Worm (Caenorhabditis elegans) whole organism, L2 larva: ENCODE measurements around the gene W04E12.5.
"Not testable (repeated sequence)": the region's sequence is repeated elsewhere in the genome, so short reads cannot be mapped to it uniquely, and the experiment has no call there.

ENCODE experiments used
- C34F6.9 ChIP-seq: fragments of 150-350 bp; optimal IDR thresholded peaks from 2 replicates; lab custom pipeline; 2014; ENCODE audit warnings: missing biosample characterization, missing genetic modification characterization
- F13H6.1 ChIP-seq: sonication (generic microtip); optimal IDR thresholded peaks from 2 replicates; lab custom pipeline; 2016; ENCODE audit warnings: missing genetic modification characterization, missing compliant biosample characterization
- Y55F3AM.14 ChIP-seq: fragments of 200-800 bp; sonication (Bioruptor generic); optimal IDR thresholded peaks from 2 replicates; lab custom pipeline; 2018; ENCODE audit warnings: mild to moderate bottlenecking, missing genetic modification characterization, missing compliant biosample characterization
- alr-1 ChIP-seq: fragments of 150-350 bp; optimal IDR thresholded peaks from 2 replicates; lab custom pipeline; 2014; ENCODE audit warnings: missing biosample characterization, missing genetic modification characterization
- aly-2 ChIP-seq: fragments of 150-350 bp; optimal IDR thresholded peaks from 2 replicates; lab custom pipeline; 2014; ENCODE audit warnings: missing biosample characterization, missing genetic modification characterization
- ama-1 ChIP-seq: fragments of 150-350 bp; optimal IDR thresholded peaks from 2 replicates; lab custom pipeline; 2018; ENCODE audit warnings: inconsistent platforms
- blmp-1 ChIP-seq: sonication (generic microtip); optimal IDR thresholded peaks from 2 replicates; lab custom pipeline; 2017; ENCODE audit warnings: missing genetic modification characterization, mild to moderate bottlenecking, missing compliant biosample characterization, antibody characterized with exemption, moderate library complexity; ENCODE audit not compliant: insufficient read depth
- ceh-16 ChIP-seq: fragments of 150-350 bp; optimal IDR thresholded peaks from 2 replicates; lab custom pipeline; 2014; ENCODE audit warnings: missing biosample characterization, missing genetic modification characterization
- elt-3 ChIP-seq: sonication (generic microtip); optimal IDR thresholded peaks from 2 replicates; lab custom pipeline; 2017; ENCODE audit warnings: missing biosample characterization, missing genetic modification characterization
- fos-1 ChIP-seq: fragments of 150-350 bp; optimal IDR thresholded peaks from 2 replicates; lab custom pipeline; 2014; ENCODE audit warnings: missing biosample characterization, missing genetic modification characterization
- lin-13 ChIP-seq: fragments of 150-350 bp; optimal IDR thresholded peaks from 2 replicates; lab custom pipeline; 2014; ENCODE audit warnings: missing biosample characterization, missing genetic modification reagents, missing genetic modification characterization
- mab-5 ChIP-seq: fragments of 150-350 bp; optimal IDR thresholded peaks from 2 replicates; lab custom pipeline; 2014; ENCODE audit warnings: missing biosample characterization, missing genetic modification characterization
- mbf-1 ChIP-seq: sonication (generic microtip); optimal IDR thresholded peaks from 2 replicates; lab custom pipeline; 2017; ENCODE audit warnings: missing biosample characterization, missing genetic modification characterization
- mdl-1 ChIP-seq, 2 experiments: fragments of 150-350 bp in 1 of 2; sonication (generic microtip) in 1 of 2; optimal IDR thresholded peaks; 2 replicates each; lab custom pipeline; 2017; ENCODE audit warnings: missing biosample characterization in 2 of 2, missing genetic modification characterization in 2 of 2
- nhr-129 ChIP-seq: fragments of 150-350 bp; optimal IDR thresholded peaks from 2 replicates; lab custom pipeline; 2014; ENCODE audit warnings: missing biosample characterization, missing genetic modification characterization
- nhr-21 ChIP-seq: fragments of 150-350 bp; optimal IDR thresholded peaks from 2 replicates; lab custom pipeline; 2014; ENCODE audit warnings: missing biosample characterization, missing genetic modification characterization
- nhr-77 ChIP-seq: fragments of 150-350 bp; optimal IDR thresholded peaks from 2 replicates; lab custom pipeline; 2014; ENCODE audit warnings: missing biosample characterization, missing genetic modification characterization
- peb-1 ChIP-seq: fragments of 150-350 bp; optimal IDR thresholded peaks from 2 replicates; lab custom pipeline; 2014; ENCODE audit warnings: missing biosample characterization, missing genetic modification characterization
- sem-4 ChIP-seq: fragments of 150-350 bp; optimal IDR thresholded peaks from 2 replicates; lab custom pipeline; 2014; ENCODE audit warnings: missing biosample characterization, missing genetic modification reagents, missing genetic modification characterization
- sma-3 ChIP-seq: sonication (generic microtip); optimal IDR thresholded peaks from 2 replicates; lab custom pipeline; 2016; ENCODE audit warnings: missing genetic modification reagents, missing genetic modification characterization, missing compliant biosample characterization
- sma-9 ChIP-seq, 2 experiments: fragments of 150-350 bp in 1 of 2; sonication (generic microtip) in 1 of 2; optimal IDR thresholded peaks; 2 replicates each; lab custom pipeline; 2014 to 2016; ENCODE audit warnings: missing genetic modification characterization in 2 of 2, mild to moderate bottlenecking in 1 of 2, missing biosample characterization in 1 of 2, missing compliant biosample characterization in 1 of 2, missing genetic modification reagents in 1 of 2, moderate library complexity in 1 of 2
- snpc-4 ChIP-seq: fragments of 150-350 bp; optimal IDR thresholded peaks from 2 replicates; lab custom pipeline; 2014; ENCODE audit warnings: missing biosample characterization, missing genetic modification characterization
- unc-39 ChIP-seq: fragments of 150-350 bp; optimal IDR thresholded peaks from 2 replicates; lab custom pipeline; 2014; ENCODE audit warnings: missing biosample characterization, missing genetic modification characterization
- zag-1 ChIP-seq: fragments of 150-350 bp; optimal IDR thresholded peaks from 2 replicates; lab custom pipeline; 2014; ENCODE audit warnings: missing biosample characterization, missing genetic modification characterization
- ztf-1 ChIP-seq: fragments of 200-800 bp; sonication (Bioruptor generic); conservative IDR thresholded peaks from 2 replicates; pipeline ENCODE4 v1.3.6; 2022; ENCODE audit warnings: missing genetic modification characterization, missing compliant biosample characterization
- ztf-4 ChIP-seq: fragments of 150-350 bp; optimal IDR thresholded peaks from 2 replicates; lab custom pipeline; 2014; ENCODE audit warnings: missing biosample characterization, missing genetic modification characterization

W04E12.5 gene

DNA sequence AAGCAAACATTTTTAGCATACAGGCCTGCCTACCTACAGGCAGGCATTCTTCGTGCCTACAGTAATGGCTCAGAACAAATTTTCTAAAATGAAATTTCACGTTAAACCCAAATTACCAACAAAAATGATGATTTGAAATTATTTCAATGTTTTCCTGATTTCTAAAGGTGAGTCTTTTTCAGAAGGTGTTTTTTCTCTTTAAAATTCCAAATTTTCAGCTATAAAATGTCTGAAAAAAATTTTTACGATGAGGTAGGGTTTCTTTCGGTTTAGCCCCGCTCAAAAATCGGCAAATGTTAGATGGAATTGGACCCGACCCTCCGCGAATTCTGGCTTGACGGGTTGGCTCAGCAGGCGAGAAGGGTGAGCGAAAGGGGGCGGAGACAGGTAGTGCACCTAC lies at the start of gene W04E12.5:
W04E12.5 (plus strand) TSS at position 301 of the 400 bp plus-strand sequence.
- TF ChIP-seq elt-3 (tag; lab: Kevin White, UChicago) (no peak), sma-9 (GFP tag; optimal IDR thresholded peaks at IDR 0.05; lab: Kevin White, UChicago) (no peak), sma-9 (tag; optimal IDR thresholded peaks at IDR 0.05; lab: Kevin White, UChicago) (no peak), unc-39 (no peak), zag-1 (tag; lab: Kevin White, UChicago) (no peak), sem-4 (no peak), ama-1 (no peak), nhr-77 (tag; lab: Kevin White, UChicago) (no peak), alr-1 (no peak), mbf-1 (no peak), snpc-4 (tag; lab: Kevin White, UChicago) (no peak)

DNA sequence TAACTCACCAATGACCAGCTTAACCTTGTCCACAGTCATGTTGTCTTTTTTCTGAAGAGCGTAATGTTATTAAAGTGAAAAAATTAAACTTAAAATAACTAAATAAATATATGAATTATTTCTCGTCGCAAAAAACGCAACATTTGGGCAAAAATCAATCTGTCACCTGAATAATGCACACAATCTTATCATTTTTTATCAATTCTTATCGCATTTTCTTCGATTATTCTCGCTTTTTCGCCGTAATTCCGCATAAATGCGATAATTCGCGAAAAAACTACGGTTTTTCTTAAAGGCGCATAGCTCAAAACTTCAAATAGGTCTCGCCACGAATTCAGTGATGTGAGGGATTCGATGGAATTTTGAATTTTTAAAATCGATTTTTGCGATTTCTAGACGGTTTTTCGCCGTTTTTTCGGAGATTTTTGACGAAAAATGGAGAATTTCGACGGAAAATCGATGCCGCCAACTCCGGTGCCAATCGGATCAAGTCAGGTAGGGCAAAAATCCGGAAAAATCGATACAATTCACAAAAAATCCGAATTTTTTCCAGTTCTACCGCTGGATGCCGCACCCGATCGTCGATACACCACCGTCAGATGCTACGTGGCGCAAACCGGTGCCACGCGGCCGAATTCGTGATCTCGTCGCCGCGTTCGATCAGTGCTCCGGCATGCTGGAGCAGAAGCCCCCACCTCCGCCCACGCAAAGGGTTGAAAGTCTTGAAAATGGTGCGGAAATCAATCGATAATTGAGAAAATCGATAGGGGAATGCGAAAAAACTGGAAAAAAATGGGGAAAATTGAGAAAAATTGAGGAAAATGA lies 48.4 kb upstream of the W04E12.5 start, which contains the start of the genes Y43F8C.13 and ani-3:
Y43F8C.13 (minus strand) TSS at position 51 of the 825 bp plus-strand sequence.
ani-3 (plus strand) TSS at position 385 of the 825 bp plus-strand sequence.
- peak; percentile 80 for TF ChIP-seq fos-1 (tag; lab: Kevin White, UChicago)
- TF ChIP-seq lin-13 (GFP tag; lab: Kevin White, UChicago) = no peak
- TF ChIP-seq, all 48 proteins: peak for 1

DNA sequence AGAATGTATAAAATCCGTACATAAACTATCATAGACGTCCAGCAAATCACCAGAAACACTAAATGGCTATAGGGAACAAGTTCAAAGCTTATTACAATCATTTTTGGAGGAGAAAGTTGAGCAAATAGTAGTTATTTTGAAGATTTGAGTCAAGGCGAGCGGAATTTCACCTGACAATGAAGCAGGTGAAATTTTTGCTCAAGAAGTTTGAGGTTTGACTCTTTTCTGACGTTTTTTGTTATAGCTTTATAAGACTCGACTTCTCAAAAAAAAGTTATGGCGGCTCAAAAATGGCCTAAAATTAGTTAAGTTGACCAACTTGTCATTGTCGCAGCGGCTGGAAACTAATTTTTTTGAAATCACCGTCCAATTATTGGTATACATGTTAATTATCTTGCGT lies 37.1 kb upstream of the W04E12.5 start, which contains the start of gene srv-3:
srv-3 (minus strand) TSS at position 101 of the 400 bp plus-strand sequence.
- no peak for TF ChIP-seq ama-1
- no peak for TF ChIP-seq blmp-1 (tag; lab: Kevin White, UChicago)
- no peak for TF ChIP-seq F13H6.1 (tag; lab: Kevin White, UChicago)

DNA sequence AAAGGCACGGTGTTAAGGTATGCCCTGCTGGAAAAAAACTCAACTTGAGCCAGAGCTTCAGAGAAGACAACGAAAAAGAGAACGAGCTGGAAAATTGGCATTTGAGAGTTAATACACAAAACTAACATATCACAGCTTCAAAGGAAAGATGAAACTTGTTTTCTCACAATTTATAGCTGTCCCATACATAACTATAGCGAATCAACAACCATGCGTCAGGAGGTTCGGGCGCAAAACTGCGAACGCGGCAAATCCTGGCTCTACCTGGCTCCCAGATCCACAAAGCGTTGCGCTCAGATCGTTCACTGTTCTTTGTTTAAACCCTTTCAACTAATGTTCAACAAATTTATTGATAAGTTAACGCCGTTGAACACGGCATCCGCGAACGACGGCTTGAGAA lies 35.4 kb upstream of the W04E12.5 start, which contains the start of gene Y43F8C.15:
Y43F8C.15 (minus strand) TSS at position 101 of the 400 bp plus-strand sequence.
- TF ChIP-seq mab-5, ceh-16, peb-1 (tag; lab: Kevin White, UChicago): not testable (repeated sequence)
- TF ChIP-seq, all 48 proteins: peak for 0; not testable (repeated sequence) for 48

DNA sequence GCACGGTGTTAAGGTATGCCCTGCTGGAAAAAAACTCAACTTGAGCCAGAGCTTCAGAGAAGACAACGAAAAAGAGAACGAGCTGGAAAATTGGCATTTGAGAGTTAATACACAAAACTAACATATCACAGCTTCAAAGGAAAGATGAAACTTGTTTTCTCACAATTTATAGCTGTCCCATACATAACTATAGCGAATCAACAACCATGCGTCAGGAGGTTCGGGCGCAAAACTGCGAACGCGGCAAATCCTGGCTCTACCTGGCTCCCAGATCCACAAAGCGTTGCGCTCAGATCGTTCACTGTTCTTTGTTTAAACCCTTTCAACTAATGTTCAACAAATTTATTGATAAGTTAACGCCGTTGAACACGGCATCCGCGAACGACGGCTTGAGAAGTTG lies 34.3 kb upstream of the W04E12.5 start, which contains the start of gene Y43F8C.23:
Y43F8C.23 (minus strand) TSS at position 101 of the 400 bp plus-strand sequence.
- not testable (repeated sequence) for TF ChIP-seq nhr-21 (tag; lab: Kevin White, UChicago); ama-1; fos-1 (tag; lab: Kevin White, UChicago)

DNA sequence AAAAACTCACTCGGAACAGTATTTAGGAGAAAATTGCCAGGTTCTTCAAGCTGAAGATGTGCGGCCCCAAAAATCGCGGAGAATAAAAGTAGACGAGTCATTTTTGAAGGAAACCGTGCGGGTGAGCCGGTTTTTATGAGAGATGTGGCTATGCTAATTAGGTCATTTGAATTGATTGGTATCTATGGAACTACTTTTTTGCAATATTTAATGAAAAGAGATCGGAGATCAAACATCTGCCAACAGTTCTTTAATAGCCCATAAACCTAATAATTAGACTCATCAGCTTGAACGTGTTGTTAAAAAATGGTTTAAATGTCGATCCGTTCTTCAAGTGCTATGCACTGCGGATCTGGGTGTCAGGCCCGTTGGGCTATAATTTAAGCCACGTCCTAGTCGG lies 30.5 kb upstream of the W04E12.5 start, which contains the start of gene Y43F8C.16:
Y43F8C.16 (minus strand) TSS at position 101 of the 400 bp plus-strand sequence.
- TF ChIP-seq mbf-1 = no peak
- no peak for TF ChIP-seq Y55F3AM.14 (GFP tag; lab: Kevin White, UChicago)
- TF ChIP-seq sma-3 (GFP tag; lab: Kevin White, UChicago) = no peak
- TF ChIP-seq nhr-129 = no peak
- TF ChIP-seq mdl-1 (tag; optimal IDR thresholded peaks at IDR 0.05; lab: Kevin White, UChicago) = no peak
- TF ChIP-seq ztf-4 = no peak
- TF ChIP-seq zag-1 (tag; lab: Kevin White, UChicago) = no peak
- no peak for TF ChIP-seq C34F6.9 (tag; lab: Kevin White, UChicago)
- no peak for TF ChIP-seq aly-2
- TF ChIP-seq ztf-1 = no peak
- TF ChIP-seq nhr-21 (tag; lab: Kevin White, UChicago) = no peak

DNA sequence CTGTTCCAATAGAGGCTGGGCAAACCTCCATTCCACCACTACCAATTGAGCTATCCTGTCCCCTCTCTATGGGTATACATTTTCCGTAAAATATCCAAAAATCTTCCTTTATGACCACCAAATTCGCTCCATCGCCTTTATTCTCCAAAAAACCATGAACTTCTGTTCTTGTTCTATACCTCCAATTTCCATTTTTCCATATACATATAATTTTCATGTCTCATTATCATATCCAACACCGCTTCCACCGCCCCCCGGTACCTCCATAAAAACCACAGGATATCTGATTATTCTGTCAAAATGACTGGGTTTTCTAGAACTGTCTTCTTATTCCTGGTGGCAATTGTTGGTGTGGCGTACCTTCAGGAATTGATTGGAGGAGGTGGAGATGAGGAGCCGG lies 30.1 kb upstream of the W04E12.5 start, which contains the start of gene Y43F8C.17:
Y43F8C.17 (plus strand) TSS at position 301 of the 400 bp plus-strand sequence.
- no peak for TF ChIP-seq C34F6.9 (tag; lab: Kevin White, UChicago)
- TF ChIP-seq, all 48 proteins: peak for 0
